Fruit fly (Drosophila melanogaster): ENCODE data around the gene CG16888.

DNA sequence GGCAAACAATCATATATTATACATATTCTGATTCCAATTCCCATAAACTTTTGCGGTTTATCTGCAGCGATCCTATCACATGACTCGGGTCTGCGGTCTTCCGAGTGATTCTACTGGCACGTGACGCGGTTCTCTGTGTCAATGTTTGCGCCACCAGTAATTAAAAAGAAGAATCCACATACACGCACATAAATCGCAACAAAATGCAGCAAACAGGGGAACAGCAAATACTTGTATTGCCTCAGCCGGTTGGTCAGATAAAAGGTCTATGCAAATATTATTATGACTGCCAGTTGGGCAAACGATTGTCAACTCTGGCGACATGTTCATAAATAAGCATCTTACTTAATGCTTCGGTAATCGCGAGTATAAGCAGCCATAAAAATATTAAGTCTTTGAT is 5.1 kb downstream of the CG16888 start:
- TF ChIP-seq pan (optimal IDR thresholded peaks at IDR 0.05) (no peak), CG8478 (optimal IDR thresholded peaks at IDR 0.05) (no peak), usp (GFP tag; optimal IDR thresholded peaks at IDR 0.05) (no peak), Dll (optimal IDR thresholded peaks at IDR 0.05) (no peak)

Measured in whole organism.